Worm (Caenorhabditis elegans) whole organism, L2 larva: ENCODE data around the gene gcp-2.2.
A peak's percentile ranks its signal among the peaks of the same experiment; 100 is the strongest.

Experiments
- ama-1 ChIP-seq: fragments of 150-350 bp; optimal IDR thresholded peaks from 2 replicates; lab custom pipeline; 2018; ENCODE audit warnings: inconsistent platforms
- ceh-16 ChIP-seq: fragments of 150-350 bp; optimal IDR thresholded peaks from 2 replicates; lab custom pipeline; 2014; ENCODE audit warnings: missing biosample characterization, missing genetic modification characterization
- lin-39 ChIP-seq: fragments of 150-350 bp; optimal IDR thresholded peaks from 2 replicates; lab custom pipeline; 2014; ENCODE audit warnings: missing biosample characterization, missing genetic modification reagents, missing genetic modification characterization
- lsy-2 ChIP-seq, 2 experiments: fragments of 150-350 bp in 1 of 2; sonication (generic microtip) in 1 of 2; optimal IDR thresholded peaks; 2 replicates each; lab custom pipeline; 2014 to 2017; ENCODE audit warnings: missing biosample characterization in 2 of 2, missing genetic modification characterization in 2 of 2
- mdl-1 ChIP-seq, 2 experiments: fragments of 150-350 bp in 1 of 2; sonication (generic microtip) in 1 of 2; optimal IDR thresholded peaks; 2 replicates each; lab custom pipeline; 2017; ENCODE audit warnings: missing biosample characterization in 2 of 2, missing genetic modification characterization in 2 of 2
- nhr-10 ChIP-seq: sonication (generic microtip); optimal IDR thresholded peaks from 2 replicates; lab custom pipeline; 2017; ENCODE audit warnings: missing biosample characterization, missing genetic modification characterization
- nhr-11 ChIP-seq: fragments of 150-350 bp; optimal IDR thresholded peaks from 2 replicates; lab custom pipeline; 2014; ENCODE audit warnings: missing biosample characterization, missing genetic modification characterization
- nhr-237 ChIP-seq: fragments of 150-350 bp; optimal IDR thresholded peaks from 2 replicates; lab custom pipeline; 2014; ENCODE audit warnings: missing biosample characterization, missing genetic modification characterization
- nhr-25 ChIP-seq: fragments of 150-350 bp; sonication (generic microtip); optimal IDR thresholded peaks from 3 replicates; lab custom pipeline; 2014; ENCODE audit warnings: missing biosample characterization, missing genetic modification characterization

DNA sequence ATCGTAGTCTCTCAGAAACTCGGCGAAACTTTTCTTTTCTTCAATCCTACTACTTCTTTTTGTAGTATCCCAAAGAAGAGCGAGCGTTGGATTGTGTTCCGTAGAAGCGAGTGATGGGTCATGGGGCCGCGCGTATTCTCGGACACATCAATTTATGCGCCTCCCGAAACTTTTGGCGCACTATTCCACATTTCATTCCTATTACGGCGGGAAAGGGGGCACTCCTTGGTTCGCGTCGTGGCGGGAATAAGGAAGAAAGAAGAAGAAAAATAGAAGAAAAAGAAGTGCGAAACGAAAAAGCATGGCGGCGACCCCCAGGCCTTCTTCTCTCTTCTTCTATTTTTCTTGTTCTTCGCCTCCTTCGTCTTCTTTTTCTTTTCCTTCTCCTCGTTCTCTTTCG is 34.2 kb downstream of the gcp-2.2 start:
- TF ChIP-seq nhr-25 (tag; lab: Kevin White, UChicago) (no peak), mdl-1 (tag; optimal IDR thresholded peaks at IDR 0.05; lab: Kevin White, UChicago) (peak in 1 of 2 experiments; percentile 9), nhr-237 (tag; lab: Kevin White, UChicago) (no peak), ama-1 (lab: Kevin White, UChicago) (no peak), lsy-2 (tag; optimal IDR thresholded peaks at IDR 0.05; lab: Kevin White, UChicago) (peak in 1 of 2 experiments; percentile 11), ceh-16 (tag; lab: Kevin White, UChicago) (no peak), lin-39 (tag; lab: Kevin White, UChicago) (no peak), nhr-10 (no peak), nhr-11 (tag; lab: Kevin White, UChicago) (no peak)
